Worm (Caenorhabditis elegans): ENCODE results near the gene lgc-4.

The lgc-4 gene

DNA sequence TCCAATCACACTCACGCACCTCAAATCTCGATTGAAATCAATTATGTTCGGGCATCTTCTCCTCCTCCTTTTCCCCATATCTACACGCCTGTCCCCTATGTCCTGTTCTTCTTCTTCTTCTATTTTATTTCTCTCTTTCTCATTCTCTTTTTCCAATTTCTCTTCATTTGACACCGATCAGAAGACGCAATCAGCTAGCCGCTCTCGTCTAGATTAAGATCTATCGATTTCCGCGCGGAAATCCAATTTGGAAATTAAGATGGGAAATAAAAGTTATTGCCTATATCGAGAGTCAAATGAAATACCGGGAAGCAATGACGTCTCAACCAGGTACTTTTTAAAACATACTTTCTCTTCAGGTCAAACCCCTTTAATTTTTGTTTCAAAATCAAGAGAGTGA is 13.6 kb downstream of the lgc-4 start:
- no peak for TF ChIP-seq gei-17 (GFP tag; optimal IDR thresholded peaks at IDR 0.05)
- TF ChIP-seq egl-44 (GFP tag; IDR thresholded peaks at IDR 0.05): no peak
- TF ChIP-seq ztf-26 (tag; optimal IDR thresholded peaks at IDR 0.05): no peak
- TF ChIP-seq C06A6.2 (GFP tag; conservative IDR thresholded peaks at IDR 0.05): no peak
- no peak for TF ChIP-seq Y56A3A.18 (GFP tag; IDR thresholded peaks at IDR 0.05)
- no peak for TF ChIP-seq Y95B8A.8 (GFP tag; IDR thresholded peaks at IDR 0.05)
- no peak for TF ChIP-seq K12H6.12 (tag; optimal IDR thresholded peaks at IDR 0.05)
- no peak for TF ChIP-seq nfya-1 (tag; optimal IDR thresholded peaks at IDR 0.05; ENCODE audit: borderline replicate concordance, insufficient read depth)
- TF ChIP-seq pha-4 (tag; optimal IDR thresholded peaks at IDR 0.05): no peak
- TF ChIP-seq unc-62 (GFP tag; optimal IDR thresholded peaks at IDR 0.05): no peak
- TF ChIP-seq egrh-3 (GFP tag; IDR thresholded peaks at IDR 0.05): no peak
- no peak for TF ChIP-seq zfh-2 (GFP tag; conservative IDR thresholded peaks at IDR 0.05)
- TF ChIP-seq repo-1 (tag; optimal IDR thresholded peaks at IDR 0.05): no peak
- no peak for TF ChIP-seq ztf-6 (GFP tag; IDR thresholded peaks at IDR 0.05)
- TF ChIP-seq Y79H2A.3 (GFP tag; conservative IDR thresholded peaks at IDR 0.05): no peak
- TF ChIP-seq F10E7.11 (tag; optimal IDR thresholded peaks at IDR 0.05): no peak
- TF ChIP-seq ekl-4 (GFP tag; IDR thresholded peaks at IDR 0.05): no peak
- no peak for TF ChIP-seq C17E4.6 (GFP tag; IDR thresholded peaks at IDR 0.05)

DNA sequence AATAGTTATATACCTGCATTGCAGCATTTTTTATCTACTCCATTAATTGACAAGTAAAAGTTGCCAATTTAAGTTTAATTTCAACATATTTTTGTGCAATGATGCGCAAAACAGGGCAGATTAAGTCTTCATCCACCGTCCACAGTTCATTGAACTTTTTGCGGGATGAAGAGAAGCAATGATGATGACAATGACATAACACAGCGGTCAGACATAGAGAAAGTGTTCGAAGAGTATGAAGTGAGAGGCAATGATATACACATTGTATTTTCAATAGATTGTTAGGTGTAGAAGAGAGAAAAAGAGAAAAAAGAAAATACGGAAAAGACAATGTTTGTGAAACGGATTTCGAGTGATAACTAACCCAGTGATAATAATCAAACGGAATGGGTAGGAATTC is 15.1 kb downstream of the lgc-4 start:
- TF ChIP-seq pha-4 (tag; optimal IDR thresholded peaks at IDR 0.05) (no peak), sdz-38 (tag; optimal IDR thresholded peaks at IDR 0.05) (no peak), bed-1 (GFP tag; IDR thresholded peaks at IDR 0.05) (no peak), repo-1 (tag; optimal IDR thresholded peaks at IDR 0.05) (no peak), nhr-90 (tag; optimal IDR thresholded peaks at IDR 0.05) (no peak), mel-28 (tag; optimal IDR thresholded peaks at IDR 0.05; ENCODE audit: borderline replicate concordance) (no peak), mxl-1 (tag; optimal IDR thresholded peaks at IDR 0.05) (no peak), madf-10 (tag; optimal IDR thresholded peaks at IDR 0.05) (no peak), D2030.7 (GFP tag; IDR thresholded peaks at IDR 0.05) (no peak), mcd-1 (GFP tag; IDR thresholded peaks at IDR 0.05) (no peak), lir-1 (GFP tag; conservative IDR thresholded peaks at IDR 0.05) (no peak), cebp-1 (GFP tag; IDR thresholded peaks at IDR 0.05) (no peak), cebp-1 (tag; optimal IDR thresholded peaks at IDR 0.05) (no peak), hlh-26 (GFP tag; conservative IDR thresholded peaks at IDR 0.05) (no peak), madf-8 (GFP tag; conservative IDR thresholded peaks at IDR 0.05) (no peak), K12H6.12 (tag; optimal IDR thresholded peaks at IDR 0.05) (no peak)

DNA sequence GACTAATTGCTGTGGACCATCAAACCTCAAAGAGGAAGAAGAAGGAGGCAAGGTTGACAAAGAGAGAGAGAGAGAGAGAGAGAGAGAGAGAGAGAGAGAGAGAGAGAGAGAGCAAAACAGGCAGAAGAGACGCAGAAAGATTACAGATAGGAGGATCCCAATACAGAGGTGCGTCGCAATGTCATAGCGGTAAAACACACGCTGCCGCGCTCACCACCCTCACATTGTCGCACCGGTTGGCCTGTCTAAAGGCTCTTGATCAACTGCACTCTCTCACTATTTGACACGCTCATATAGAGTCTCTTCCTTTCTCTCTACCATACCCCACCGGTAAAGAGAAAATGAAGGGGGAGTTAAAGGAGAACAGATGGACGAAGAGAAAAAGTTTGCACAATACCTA is 16.8 kb downstream of the lgc-4 start:
- TF ChIP-seq nhr-90 (tag; optimal IDR thresholded peaks at IDR 0.05) (no peak), mel-28 (tag; optimal IDR thresholded peaks at IDR 0.05; ENCODE audit: borderline replicate concordance) (no peak), B0261.1 (tag; optimal IDR thresholded peaks at IDR 0.05) (no peak), tbp1 (GFP tag; optimal IDR thresholded peaks at IDR 0.05) (peak; percentile 13), pbrm-1 (GFP tag; IDR thresholded peaks at IDR 0.05) (peak; percentile 38; the same call in 1 of the 2 replicates), hmg-1.2 (GFP tag; IDR thresholded peaks at IDR 0.05) (peak; percentile 89), nfya-1 (tag; optimal IDR thresholded peaks at IDR 0.05; ENCODE audit: borderline replicate concordance, insufficient read depth) (no peak), nhr-80 (tag; optimal IDR thresholded peaks at IDR 0.05) (peak; percentile 86), cebp-1 (GFP tag; IDR thresholded peaks at IDR 0.05) (no peak), cebp-1 (tag; optimal IDR thresholded peaks at IDR 0.05) (peak; percentile 53), hmg-20 (GFP tag; IDR thresholded peaks at IDR 0.05) (0 out of 2 replicates have a peak, but pooled peaks have one; percentile 18), ceh-27 (GFP tag; optimal IDR thresholded peaks at IDR 0.05) (peak; percentile 41), K12H6.12 (tag; optimal IDR thresholded peaks at IDR 0.05) (peak; percentile 6), efl-1 (GFP tag; optimal IDR thresholded peaks at IDR 0.05) (no peak), zfh-2 (GFP tag; conservative IDR thresholded peaks at IDR 0.05) (peak; percentile 78), F55B11.4 (tag; optimal IDR thresholded peaks at IDR 0.05; ENCODE audit: borderline replicate concordance, insufficient read depth) (no peak), dox-1 (GFP tag; IDR thresholded peaks at IDR 0.05) (peak; percentile 68; the same call in 1 of the 2 replicates), Y53G8AR.9 (GFP tag; conservative IDR thresholded peaks at IDR 0.05) (0 out of 2 replicates have a peak, but pooled peaks have one; percentile 37), madf-6 (GFP tag; IDR thresholded peaks at IDR 0.05) (no peak)

Data from whole organism, young adult.